Fruit fly (Drosophila melanogaster) ovary, adult (tissue): ENCODE measurements around the gene Tom70.
A peak's percentile ranks its signal among the peaks of the same experiment; 100 is the strongest.

ENCODE experiments used
- CG17801 ChIP-seq: fragments of 200-800 bp; optimal IDR thresholded peaks from 2 replicates; lab custom pipeline; 2019; ENCODE audit warnings: missing biosample characterization, mild to moderate bottlenecking, missing genetic modification characterization, moderate library complexity; ENCODE audit not compliant: partially characterized antibody

Tom70 gene

DNA sequence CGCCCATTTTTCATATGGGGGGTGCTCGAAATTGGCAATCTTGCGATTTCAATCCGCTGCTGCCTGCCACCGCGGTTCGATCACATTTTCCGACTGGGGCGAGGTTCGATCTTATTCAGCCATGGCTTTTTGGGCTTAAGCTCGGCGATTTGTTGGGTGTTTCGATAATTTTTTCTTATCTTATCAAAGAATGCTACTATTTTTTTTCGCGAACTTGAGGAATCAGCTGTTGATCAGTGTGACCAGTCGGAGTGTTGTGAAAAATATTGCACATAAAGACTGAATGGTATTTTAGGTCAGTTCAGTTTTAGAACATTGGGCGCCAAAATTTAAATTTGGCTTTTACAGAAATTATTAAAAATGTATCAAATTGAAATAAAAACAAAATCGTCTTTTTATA lies 17.6 kb downstream of the Tom70 start, which contains the start of gene Wdr81:
Wdr81 (minus strand) TSS at position 226 of the 400 bp plus-strand sequence.
- TF ChIP-seq CG17801 = no peak

- no peak for TF ChIP-seq CG17801
These were observed 24.4 kb downstream of the Tom70 start for dm6 chr2L:12013741-12014393.

DNA sequence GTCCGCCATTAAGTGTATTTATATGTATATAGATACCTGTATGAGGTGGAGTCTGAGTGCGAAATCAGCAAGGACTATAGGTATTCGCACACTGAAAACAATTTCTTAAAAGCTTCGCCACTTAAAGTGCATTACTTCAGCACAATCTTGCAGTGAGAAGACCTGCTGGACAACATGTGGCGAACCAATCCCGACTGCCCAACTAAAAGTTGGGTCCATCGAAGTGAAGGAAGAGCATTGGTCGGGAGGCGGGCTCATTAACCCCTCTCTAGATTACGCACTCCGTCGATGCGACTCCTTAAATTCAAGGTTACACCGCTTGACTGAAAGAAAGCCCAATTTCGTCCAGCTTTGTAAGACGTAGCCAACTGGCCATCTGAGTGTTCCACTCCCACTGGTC lies 25.1 kb downstream of the Tom70 start:
- no peak for TF ChIP-seq CG17801

DNA sequence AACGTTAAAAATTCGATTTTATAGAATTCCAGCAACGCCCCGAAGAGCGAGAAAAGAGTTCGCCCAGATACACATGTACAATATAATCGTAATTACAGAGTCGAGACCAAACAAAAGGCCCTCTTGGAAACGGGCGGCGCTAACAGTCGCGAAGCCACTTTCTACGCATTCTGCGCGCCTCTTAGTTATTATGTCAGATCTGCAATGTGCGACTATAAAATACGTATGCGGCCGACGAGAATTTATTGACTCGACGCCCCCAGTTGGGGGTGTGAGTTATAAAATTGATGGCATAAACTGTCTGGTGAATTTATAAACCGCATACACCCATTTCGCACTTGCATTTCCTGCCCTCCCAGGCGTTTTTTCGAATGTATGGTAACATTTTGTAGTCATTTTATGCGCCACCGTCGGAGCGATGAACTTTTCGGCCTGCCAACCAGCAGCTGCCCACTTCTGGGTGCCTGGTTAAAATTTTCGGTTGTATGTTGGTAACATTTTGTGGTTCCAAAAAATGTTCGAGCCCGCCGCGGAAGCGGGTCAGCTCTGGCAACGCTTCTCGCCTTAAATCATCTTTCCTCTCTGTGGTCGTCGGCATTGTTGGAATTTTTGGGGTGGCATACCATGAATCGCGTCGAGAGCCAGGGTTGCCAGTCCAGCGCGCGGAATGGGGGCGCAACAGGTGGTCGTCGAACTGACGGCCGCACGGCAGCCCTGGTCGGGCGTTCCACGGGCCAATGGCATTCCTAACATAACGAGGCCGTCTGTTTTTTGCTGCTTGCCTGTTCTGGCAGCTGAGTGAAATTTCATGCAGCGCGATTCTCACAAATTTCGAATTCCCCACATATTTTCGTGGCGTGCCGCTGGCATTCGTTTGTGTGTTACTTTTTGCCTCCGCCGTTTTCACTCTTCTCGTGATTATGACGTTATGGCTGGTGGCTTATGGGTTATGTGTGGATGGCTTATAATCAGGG lies 26.3 kb downstream of the Tom70 start:
- TF ChIP-seq CG17801 = no peak

DNA sequence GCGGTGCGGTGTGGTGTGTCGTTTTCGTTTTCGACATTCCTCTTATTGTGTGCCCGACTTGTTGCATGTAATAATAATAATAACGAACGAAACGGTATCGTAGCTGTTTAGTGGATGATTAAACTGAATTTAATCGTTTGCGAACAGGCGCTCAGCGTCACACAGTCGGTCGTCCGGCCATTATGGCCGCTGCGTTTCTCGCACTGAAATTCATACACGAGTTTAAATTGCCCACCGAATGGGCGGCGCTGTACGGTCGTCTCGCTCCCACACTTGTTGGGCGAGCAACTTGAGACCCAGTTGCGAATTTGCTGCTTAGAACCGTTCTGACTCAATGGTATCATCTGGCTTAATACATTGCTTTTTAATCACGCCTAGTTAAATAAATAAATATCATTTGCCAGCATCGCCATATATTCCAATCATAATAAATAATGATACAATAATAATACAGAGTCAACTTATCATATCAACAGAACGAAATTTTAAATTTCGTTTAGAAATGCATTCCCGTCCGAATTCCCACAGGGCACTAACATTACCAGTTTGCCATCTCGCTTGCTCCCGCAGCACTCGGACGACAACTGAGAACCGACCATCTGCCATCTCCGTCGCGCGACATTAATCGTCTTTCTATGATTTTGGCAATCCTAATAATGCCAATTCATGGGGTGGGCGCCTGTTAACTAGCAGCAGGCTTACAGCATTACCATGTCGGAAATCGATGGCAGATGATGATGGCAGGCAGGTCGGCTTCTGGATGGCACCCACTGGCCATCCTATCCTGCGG lies 27.2 kb downstream of the Tom70 start:
- peak; percentile 91 for TF ChIP-seq CG17801

DNA sequence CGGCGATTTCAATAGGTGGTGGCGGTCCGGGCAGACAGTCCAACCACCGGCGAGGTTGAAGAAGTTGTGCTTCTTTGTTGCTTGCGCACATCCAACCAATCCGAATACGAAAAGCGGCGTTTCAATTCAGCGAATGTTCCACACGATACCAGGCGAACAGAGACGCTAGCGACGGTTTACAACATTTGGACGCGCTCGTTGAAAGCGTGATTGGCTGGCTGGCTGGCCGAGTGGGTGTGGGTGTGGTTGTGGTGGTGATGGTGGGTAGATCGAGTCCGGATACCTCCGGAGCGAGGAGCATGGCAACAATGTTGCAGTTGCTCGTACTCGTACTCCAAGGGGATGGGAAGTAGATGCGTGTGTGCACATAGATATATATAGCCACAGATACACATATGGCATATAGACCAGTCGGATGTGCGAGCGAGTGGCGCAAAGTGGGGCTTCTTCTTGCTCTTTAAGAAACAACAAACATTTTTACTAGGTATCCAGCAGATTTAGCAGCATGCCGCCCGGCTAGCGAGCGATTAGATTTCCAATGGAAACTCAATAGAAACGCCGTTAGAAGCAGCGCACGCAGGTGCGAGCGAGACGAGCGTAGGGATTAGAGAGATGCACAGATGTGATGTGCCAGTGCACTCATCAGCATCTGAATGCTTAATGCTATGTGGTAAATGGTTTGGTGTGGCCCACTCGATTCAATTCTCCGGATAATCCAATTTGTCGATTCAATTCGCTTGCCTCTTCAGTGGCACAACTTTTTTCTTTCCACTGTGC lies 28.0 kb downstream of the Tom70 start:
- peak; percentile 70 for TF ChIP-seq CG17801

DNA sequence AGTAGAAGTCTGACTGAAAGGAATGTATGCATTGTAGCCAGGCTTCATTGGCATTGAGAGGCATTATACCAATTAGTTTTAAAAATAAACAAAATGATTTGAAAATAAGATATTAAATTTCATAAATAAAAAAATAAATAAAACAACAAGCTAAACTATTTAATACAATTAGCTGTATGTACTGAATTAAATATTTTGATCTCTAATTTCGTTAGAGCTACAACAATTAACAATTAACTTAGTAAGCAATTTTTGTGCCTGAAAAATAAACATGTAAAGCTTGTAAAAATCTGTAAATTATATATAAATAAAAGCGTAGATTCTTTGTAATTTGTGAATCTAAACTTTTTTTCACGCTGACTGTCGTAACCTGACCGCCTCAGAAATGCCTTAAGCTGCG lies 30.5 kb downstream of the Tom70 start, which contains the start of gene Rh5:
Rh5 (plus strand) TSS at position 301 of the 400 bp plus-strand sequence.
- TF ChIP-seq CG17801 = no peak

DNA sequence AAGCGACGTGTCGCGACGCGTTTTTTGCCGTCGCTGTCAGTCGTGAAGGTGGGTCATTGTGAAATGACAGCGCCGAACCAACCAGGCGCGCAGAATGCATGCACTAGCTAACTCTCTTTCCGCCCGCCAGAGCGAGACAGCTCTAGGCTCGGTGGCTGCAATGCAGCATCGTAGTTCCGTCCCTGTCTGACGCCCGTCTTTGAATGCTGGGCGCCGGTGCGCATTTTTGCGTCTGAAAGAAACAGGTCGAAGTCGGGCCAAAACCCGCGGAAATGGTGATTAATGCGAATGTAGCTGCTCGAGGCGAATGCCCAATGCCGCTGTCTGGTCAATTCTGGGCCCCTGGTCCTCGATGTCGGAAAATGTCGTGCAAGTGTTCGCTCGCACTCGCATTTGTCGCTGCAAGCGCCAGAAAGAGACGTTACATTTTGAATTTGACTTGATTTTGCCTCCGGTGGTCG lies 30.9 kb downstream of the Tom70 start:
- TF ChIP-seq CG17801 = peak; percentile 87

DNA sequence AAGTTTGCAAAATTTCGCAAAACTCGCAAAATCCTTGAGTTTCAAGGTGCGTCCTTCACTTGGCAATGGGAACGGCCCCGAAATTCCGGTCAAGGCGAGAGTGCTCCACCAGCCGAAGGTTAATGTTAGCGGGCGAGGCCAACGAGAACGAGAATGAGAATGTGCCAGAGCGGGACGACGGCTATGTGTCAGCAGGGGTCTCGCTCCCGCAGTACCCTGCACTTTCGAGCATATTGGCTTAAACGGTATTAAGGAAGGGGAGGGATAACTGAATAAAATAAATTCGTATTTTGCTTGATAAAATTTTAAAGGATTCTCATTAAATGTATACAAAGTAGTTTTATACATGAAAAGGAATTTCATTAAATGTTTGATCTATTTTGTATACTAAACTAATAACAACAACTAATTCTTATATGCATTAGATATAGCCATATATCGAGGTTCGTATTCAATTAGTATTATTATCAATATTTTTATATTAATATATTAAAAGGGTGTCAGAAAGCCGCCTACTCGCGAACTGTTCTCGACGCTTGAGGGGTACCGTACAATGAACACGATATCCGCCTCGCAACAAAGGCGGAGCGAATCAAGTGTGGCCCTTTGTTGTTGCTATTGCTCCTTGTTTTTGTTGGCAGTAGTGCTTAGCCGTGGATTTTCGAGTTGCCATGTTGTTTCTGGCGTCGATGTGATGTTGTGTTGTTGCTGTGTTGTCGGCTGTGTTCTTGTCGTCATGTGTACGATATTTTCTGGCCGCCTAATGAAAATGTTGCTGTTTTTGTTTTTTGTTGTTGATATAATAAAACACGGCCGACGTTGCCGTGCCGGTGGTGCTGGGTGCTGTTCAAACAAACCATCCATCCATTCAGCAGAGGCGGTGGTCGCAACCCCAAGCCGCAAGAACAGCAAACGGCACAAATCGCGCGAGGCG lies 31.6 kb downstream of the Tom70 start:
- TF ChIP-seq CG17801 = peak; percentile 90

DNA sequence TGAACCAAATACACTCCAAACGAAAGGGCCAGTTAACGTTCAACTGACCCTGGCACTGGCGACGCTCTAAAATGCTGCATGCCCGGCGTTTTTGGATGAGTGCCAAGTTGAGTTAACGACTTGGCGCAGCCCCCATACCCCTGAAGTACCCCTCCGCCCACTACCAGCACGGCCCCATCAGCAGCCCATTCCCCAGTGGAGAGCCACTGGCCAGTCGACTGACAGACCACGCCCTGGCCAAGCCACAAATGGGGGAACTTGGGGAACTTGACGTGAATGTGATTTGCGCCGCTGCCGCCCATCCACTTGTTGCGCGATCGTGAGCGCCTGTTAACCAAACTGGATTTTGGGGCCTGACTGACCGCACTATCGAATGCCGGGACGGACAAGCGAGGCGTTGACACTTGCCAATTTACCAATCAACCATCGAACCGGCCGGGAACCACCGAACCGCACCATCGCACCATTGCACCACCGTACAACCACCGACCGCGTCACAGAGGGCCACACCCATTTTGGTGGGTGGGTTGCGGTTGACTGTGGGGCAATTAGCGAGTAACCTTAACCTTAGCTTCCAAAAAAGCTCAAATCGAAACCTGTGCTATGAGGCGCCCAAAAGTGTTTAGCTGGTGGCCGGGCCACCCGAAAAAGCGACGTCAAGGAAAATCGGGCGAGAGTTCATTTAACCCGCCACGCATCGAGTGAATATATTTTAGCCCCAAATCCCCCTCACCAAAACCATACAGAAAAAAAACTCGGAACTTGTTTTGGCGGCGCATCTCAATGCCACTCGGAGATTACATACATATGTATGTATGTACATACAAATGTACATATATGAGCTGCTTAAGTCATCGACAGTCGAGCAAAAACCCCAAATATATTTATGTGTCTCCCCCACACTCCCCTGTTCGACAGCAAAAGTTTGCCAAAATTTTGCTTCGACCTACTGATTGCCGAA lies 32.6 kb downstream of the Tom70 start:
- no peak for TF ChIP-seq CG17801

DNA sequence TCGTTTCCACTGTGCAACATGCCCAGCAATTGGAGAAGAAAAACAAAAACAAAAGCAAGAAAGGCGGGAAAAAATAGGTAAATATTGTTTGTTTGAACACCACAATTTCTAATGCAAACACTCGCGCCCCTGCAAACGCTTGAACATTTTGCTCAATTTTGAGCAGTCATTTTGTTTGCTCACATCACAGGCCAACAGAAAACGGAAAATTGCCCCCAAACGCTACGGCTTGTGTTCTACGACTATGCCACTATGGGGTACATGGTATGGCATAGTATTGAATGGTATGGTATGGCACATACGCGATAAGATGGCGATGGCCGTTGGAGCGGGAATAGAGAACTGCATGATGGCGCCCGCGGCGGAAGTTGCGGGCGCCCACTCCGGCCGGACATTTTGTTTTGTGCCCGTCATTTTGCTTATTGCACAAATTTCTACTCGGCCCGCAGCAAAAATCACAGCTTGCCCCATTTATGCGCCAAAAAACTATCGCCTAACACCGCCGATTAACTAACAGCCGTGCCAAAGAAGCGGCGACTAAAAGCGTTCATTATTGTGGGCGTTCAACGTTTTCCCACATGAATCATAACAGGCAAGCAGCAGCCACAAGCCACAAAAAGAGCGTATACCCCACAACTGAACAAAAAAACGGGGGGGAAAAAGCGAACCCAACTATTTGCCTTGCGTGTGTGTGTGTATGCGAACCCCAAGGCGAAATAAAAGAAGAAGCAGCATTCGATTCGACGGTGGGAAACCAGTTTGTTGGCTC lies 33.9 kb downstream of the Tom70 start:
- no peak for TF ChIP-seq CG17801

DNA sequence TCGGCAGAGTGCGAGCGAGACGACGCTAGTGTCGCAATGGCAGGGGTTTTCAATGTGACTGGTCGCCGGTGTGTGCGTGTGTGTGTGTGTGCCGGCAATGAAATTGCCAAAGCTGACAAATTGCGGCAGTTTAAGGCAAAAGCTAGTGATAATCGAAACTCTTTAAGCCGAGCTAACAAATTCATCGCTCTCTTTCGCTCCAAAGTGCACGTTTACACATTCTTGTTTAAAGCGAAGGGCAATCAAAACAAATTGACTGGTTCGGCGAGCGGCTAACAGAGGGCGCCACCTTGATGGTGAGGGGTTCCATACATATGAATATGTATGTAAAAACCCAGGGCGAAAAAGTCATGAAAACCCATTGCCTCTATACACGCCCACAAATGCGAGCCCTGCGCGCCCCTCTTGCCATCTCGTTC lies 34.5 kb downstream of the Tom70 start:
- peak; percentile 22 for TF ChIP-seq CG17801
